Fruit fly (Drosophila melanogaster) whole organism, adult: ENCODE data around the gene vnd.

ENCODE experiments used
- CG11617 ChIP-seq: fragments of 200-800 bp; sonication (Bioruptor generic); optimal IDR thresholded peaks from 2 replicates; lab custom pipeline; 2017; ENCODE audit warnings: mild to moderate bottlenecking, missing biosample characterization, missing genetic modification reagents, missing genetic modification characterization
- CG12768 ChIP-seq: fragments of 200-800 bp; sonication (Bioruptor generic); optimal IDR thresholded peaks from 2 replicates; lab custom pipeline; 2017; ENCODE audit warnings: missing biosample characterization, missing genetic modification characterization, mild to moderate bottlenecking, moderate library complexity, missing genetic modification reagents
- CG14711 ChIP-seq: fragments of 200-800 bp; sonication (Bioruptor generic); optimal IDR thresholded peaks from 2 replicates; lab custom pipeline; 2018; ENCODE audit warnings: missing biosample characterization, mild to moderate bottlenecking, missing genetic modification characterization, moderate library complexity
- CG1620 ChIP-seq: fragments of 200-800 bp; sonication (Bioruptor generic); optimal IDR thresholded peaks from 2 replicates; lab custom pipeline; 2016; ENCODE audit warnings: missing biosample characterization, missing genetic modification characterization
- CG33017 ChIP-seq: fragments of 200-800 bp; sonication (Bioruptor generic); optimal IDR thresholded peaks from 2 replicates; lab custom pipeline; 2018; ENCODE audit warnings: missing biosample characterization, mild to moderate bottlenecking, missing genetic modification characterization, moderate library complexity
- CG5204 ChIP-seq: fragments of 200-800 bp; sonication (Bioruptor generic); optimal IDR thresholded peaks from 2 replicates; lab custom pipeline; 2016; ENCODE audit warnings: missing biosample characterization, missing genetic modification characterization
- CG7045 ChIP-seq: fragments of 200-800 bp; sonication (Bioruptor generic); optimal IDR thresholded peaks from 2 replicates; lab custom pipeline; 2017; ENCODE audit warnings: missing biosample characterization, mild to moderate bottlenecking, missing genetic modification characterization
- CG7101 ChIP-seq: fragments of 200-800 bp; sonication (Bioruptor generic); optimal IDR thresholded peaks from 2 replicates; lab custom pipeline; 2018; ENCODE audit warnings: missing biosample characterization, mild to moderate bottlenecking, missing genetic modification characterization, moderate library complexity
- Clk ChIP-seq: fragments of 200-800 bp; sonication (Bioruptor generic); optimal IDR thresholded peaks from 2 replicates; lab custom pipeline; 2017; ENCODE audit warnings: missing biosample characterization, missing genetic modification characterization
- Crg-1 ChIP-seq: fragments of 200-800 bp; sonication (Bioruptor generic); optimal IDR thresholded peaks from 2 replicates; lab custom pipeline; 2016; ENCODE audit warnings: missing biosample characterization, missing genetic modification characterization
- Hr96 ChIP-seq: fragments of 200-800 bp; sonication (Bioruptor generic); optimal IDR thresholded peaks from 2 replicates; lab custom pipeline; 2016; ENCODE audit warnings: missing biosample characterization, missing genetic modification characterization
- Mnt ChIP-seq: fragments of 200-800 bp; sonication (Bioruptor generic); optimal IDR thresholded peaks from 2 replicates; lab custom pipeline; 2016; ENCODE audit warnings: missing biosample characterization, mild to moderate bottlenecking, missing genetic modification characterization
- bab1 ChIP-seq: fragments of 200-800 bp; sonication (Bioruptor generic); optimal IDR thresholded peaks from 3 replicates; lab custom pipeline; 2019; ENCODE audit warnings: missing biosample characterization, mild to moderate bottlenecking, missing genetic modification characterization, moderate library complexity
- cic ChIP-seq: fragments of 200-800 bp; sonication (Bioruptor generic); optimal IDR thresholded peaks from 2 replicates; lab custom pipeline; 2017; ENCODE audit warnings: missing biosample characterization, mild to moderate bottlenecking, missing genetic modification characterization, moderate library complexity
- cnc ChIP-seq, 2 experiments: fragments of >200 bp; optimal IDR thresholded peaks; 2 replicates each; lab custom pipeline; 2017
- kay ChIP-seq: fragments of 200-800 bp; sonication (Bioruptor generic); peaks from one replicate; lab custom pipeline; 2016; ENCODE audit warnings: missing biosample characterization, missing genetic modification characterization, borderline replicate concordance
- ovo ChIP-seq: fragments of 200-800 bp; sonication (Bioruptor generic); optimal IDR thresholded peaks from 2 replicates; lab custom pipeline; 2016; ENCODE audit warnings: missing biosample characterization, missing genetic modification characterization
- pad ChIP-seq: fragments of 200-800 bp; sonication (Bioruptor generic); optimal IDR thresholded peaks from 3 replicates; lab custom pipeline; 2017; ENCODE audit warnings: missing biosample characterization, missing genetic modification characterization, mild to moderate bottlenecking, moderate library complexity, missing genetic modification reagents
- tj ChIP-seq: fragments of 200-800 bp; sonication (Bioruptor generic); optimal IDR thresholded peaks from 3 replicates; lab custom pipeline; 2017; ENCODE audit warnings: missing biosample characterization, mild to moderate bottlenecking, missing genetic modification characterization, moderate library complexity
- toe ChIP-seq: fragments of 200-800 bp; sonication (Bioruptor generic); optimal IDR thresholded peaks from 2 replicates; lab custom pipeline; 2016; ENCODE audit warnings: missing biosample characterization, missing genetic modification characterization

Gene vnd

DNA sequence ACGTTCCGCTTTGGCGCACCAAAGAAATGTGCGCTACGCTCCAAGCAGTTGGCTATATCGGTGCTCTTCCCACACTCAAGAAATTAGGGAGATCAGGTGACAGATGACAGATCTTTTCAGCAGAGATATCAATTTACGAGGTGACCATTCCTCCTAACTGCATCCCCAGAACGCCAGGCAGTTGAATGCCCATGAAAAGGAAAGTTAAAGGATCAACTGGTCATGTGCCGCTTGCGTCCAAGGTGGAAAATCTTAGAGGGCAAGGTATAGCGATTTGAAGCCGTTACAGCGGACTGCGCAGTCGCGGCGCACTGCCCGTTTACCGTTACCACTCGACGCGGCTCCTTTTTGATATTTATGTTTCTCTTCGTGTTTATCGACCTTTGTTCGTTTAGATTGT lies 36.7 kb downstream of the vnd start:
- TF ChIP-seq bab1 (GFP tag; lab: Kevin White, UChicago) (peak; percentile 27), CG14711 (no peak), ovo (GFP tag; lab: Kevin White, UChicago) (peak; percentile 66)

DNA sequence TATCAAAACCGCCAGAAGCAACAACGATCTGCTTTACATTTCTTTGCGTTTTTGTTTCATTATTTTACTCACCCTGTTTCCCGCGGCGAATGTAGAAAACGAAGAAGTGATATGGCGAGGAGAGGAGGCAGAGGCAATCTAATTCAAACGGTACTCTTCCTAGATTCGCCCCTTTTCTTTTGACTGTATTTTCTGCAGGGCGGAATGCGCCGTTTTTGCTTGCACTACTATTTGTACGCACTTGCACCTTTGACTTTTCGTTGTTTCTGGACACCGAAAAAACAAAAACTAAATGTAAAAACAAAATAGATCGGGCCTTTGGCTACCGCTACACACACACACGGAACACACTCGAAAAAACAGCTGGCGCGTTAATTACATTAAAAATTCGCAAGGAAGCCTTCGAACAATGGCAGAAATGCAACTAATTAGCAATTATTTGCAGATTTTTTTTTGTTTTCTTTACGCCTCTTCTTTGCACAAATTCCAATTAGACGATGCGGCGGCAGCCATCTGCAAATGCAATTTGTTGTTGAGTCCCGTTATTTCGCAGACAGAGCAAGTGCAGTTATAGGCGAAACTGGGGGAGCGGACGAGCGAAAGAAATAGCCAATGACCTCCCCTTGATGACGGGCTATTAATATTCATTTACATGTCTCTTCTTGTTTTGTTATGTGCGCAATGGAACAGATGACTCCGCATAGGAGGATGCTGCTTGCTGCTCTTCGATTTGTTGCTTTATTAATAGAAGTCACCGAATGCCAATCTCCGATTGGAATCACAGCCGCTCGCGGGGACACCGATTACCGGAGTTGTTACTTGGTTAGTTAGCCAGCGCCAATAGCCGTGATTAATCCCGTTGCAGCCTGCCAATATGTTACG lies 37.5 kb downstream of the vnd start:
- TF ChIP-seq CG12768: no peak
- TF ChIP-seq ovo (GFP tag; lab: Kevin White, UChicago): peak; percentile 82
- no peak for TF ChIP-seq CG5204 (GFP tag; lab: Kevin White, UChicago)
- TF ChIP-seq Clk (GFP tag; lab: Kevin White, UChicago): no peak
- TF ChIP-seq cic (GFP tag; lab: Kevin White, UChicago): no peak
- peak; percentile 94 for TF ChIP-seq pad (GFP tag; lab: Kevin White, UChicago)
- no peak for TF ChIP-seq Hr96 (GFP tag; lab: Kevin White, UChicago)
- no peak for TF ChIP-seq CG7045
- no peak for TF ChIP-seq CG11617 (GFP tag; lab: Kevin White, UChicago)
- TF ChIP-seq CG14711: no peak

DNA sequence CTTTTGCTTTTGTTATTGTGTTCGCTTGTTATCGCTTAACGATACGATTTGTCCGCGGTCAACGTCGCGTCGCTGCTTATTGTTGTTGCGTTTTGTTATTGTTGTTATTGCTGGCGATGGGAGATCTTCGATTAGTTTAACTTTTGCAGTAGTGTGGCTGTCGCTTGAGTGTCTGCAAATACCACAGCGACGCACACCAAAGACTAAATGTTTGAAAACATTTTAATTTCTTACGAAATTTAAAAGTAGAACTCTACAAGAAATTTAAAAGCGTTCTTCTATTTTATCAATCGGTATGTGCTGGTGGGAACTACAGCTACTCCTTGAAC lies 38.1 kb downstream of the vnd start, which contains the start of gene spdi:
Gene spdi (minus strand): TSS at position 94 of the 329 bp plus-strand sequence.
- TF ChIP-seq CG11617 (GFP tag; lab: Kevin White, UChicago): no peak
- peak; percentile 50 for TF ChIP-seq bab1 (GFP tag; lab: Kevin White, UChicago)
- TF ChIP-seq tj: peak; percentile 6

DNA sequence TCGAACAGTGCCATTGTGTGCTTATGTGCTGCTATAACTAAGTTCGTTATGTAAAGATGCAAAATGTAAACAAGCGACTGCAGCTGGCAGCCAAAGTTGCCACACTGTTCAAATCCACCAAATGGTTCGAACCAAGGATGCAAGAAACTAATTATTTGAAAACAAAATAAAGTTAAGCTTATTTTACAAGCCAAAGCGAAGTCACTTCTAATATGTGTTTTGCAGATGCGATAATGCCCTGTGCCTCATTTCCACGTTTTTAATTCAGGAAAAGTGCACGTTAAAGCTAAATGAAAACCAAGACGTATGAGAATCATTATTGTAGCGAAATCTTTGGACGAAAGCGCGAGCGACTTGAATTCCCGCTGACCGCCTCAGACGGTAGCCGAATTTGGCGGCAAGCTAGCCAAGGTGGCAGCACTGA lies 39.2 kb downstream of the vnd start, which contains the start of the genes CG13365 and Vsp37A:
Gene CG13365 (minus strand): TSS at position 84 of the 424 bp plus-strand sequence.
Gene Vsp37A (plus strand): TSS at position 399 of the 424 bp plus-strand sequence.
- peak; percentile 83 for TF ChIP-seq CG1620 (GFP tag; lab: Kevin White, UChicago)
- TF ChIP-seq cic (GFP tag; lab: Kevin White, UChicago): no peak
- TF ChIP-seq Crg-1 (GFP tag; lab: Kevin White, UChicago): peak; percentile 69
- peak; percentile 47 for TF ChIP-seq bab1 (GFP tag; lab: Kevin White, UChicago)
- peak; percentile 71 for TF ChIP-seq Mnt
- TF ChIP-seq CG5204 (GFP tag; lab: Kevin White, UChicago): no peak
- TF ChIP-seq Hr96 (GFP tag; lab: Kevin White, UChicago): no peak
- TF ChIP-seq ovo (GFP tag; lab: Kevin White, UChicago): peak; percentile 60
- TF ChIP-seq kay (GFP tag; lab: Kevin White, UChicago): no peak
- peak; percentile 15 for TF ChIP-seq CG14711
- TF ChIP-seq pad (GFP tag; lab: Kevin White, UChicago): peak; percentile 38
- no peak for TF ChIP-seq CG33017
- TF ChIP-seq CG12768: peak; percentile 1
- TF ChIP-seq tj: peak; percentile 41
- no peak for TF ChIP-seq Clk (GFP tag; lab: Kevin White, UChicago)
- TF ChIP-seq cnc (optimal IDR thresholded peaks at IDR 0.05; lab: Kevin White, UChicago): no peak
- TF ChIP-seq CG11617 (GFP tag; lab: Kevin White, UChicago): peak; percentile 78
- TF ChIP-seq toe (GFP tag; lab: Kevin White, UChicago): peak; percentile 69
- TF ChIP-seq CG7045: peak; percentile 48
- peak; percentile 49 for TF ChIP-seq CG7101 (tag; lab: Kevin White, UChicago)

DNA sequence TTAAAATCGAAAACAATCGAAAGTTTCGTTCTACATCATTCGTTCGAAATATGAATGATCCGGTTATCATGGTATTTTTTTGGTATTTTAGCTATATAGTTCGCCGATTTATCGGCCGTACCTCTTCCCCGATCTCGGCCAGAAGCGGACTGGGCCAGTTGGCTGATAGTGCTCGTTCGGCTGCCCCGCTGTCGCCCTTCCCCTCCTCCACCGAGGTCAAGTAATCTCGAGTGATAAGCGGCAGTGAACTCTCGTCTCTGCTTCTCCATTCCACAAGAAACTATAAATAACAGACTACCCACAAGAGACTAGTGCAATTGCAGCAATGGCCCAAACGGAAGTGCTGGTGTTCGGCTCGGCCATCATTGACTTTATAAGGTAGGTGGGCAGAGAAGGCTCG lies 41.4 kb downstream of the vnd start, which contains the start of gene CG13369:
Gene CG13369 (plus strand): TSS at position 112 of the 400 bp plus-strand sequence.
- TF ChIP-seq ovo (GFP tag; lab: Kevin White, UChicago): no peak
- no peak for TF ChIP-seq Clk (GFP tag; lab: Kevin White, UChicago)
- no peak for TF ChIP-seq CG33017
- TF ChIP-seq Crg-1 (GFP tag; lab: Kevin White, UChicago): no peak
- no peak for TF ChIP-seq Mnt

DNA sequence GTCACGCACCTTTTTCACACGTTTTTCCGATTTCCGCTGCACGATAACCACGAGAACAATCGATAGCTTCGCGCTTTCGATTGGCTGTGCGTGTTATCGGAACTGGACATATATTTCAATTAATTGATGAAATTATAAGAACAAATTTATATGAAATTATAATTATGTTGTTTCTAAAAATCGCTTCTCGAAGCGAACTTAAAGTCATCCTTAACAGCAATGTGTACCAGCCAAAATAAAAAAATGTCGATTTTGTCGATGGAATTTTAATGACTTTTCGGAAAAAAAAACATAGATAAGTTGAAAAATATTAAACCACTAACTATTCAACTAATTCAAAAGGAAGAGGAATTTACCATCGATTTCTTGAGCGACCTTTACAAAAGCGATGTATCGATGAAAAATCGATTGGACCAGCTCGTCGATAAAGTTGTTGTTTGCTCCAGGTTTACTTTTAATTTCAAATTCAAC lies 43.3 kb downstream of the vnd start, which contains the start of the genes CG13364 and Hinfp:
Gene CG13364 (minus strand): TSS at position 47 of the 471 bp plus-strand sequence.
Gene Hinfp (plus strand): TSS at position 386 of the 471 bp plus-strand sequence.
- TF ChIP-seq bab1 (GFP tag; lab: Kevin White, UChicago): peak; percentile 12
- no peak for TF ChIP-seq Clk (GFP tag; lab: Kevin White, UChicago)
- TF ChIP-seq ovo (GFP tag; lab: Kevin White, UChicago): no peak
- TF ChIP-seq CG14711: no peak
- no peak for TF ChIP-seq CG7101 (tag; lab: Kevin White, UChicago)
- TF ChIP-seq toe (GFP tag; lab: Kevin White, UChicago): no peak
- TF ChIP-seq CG5204 (GFP tag; lab: Kevin White, UChicago): no peak
- no peak for TF ChIP-seq CG7045
- TF ChIP-seq kay (GFP tag; lab: Kevin White, UChicago): no peak
- peak; percentile 77 for TF ChIP-seq Mnt
- TF ChIP-seq CG11617 (GFP tag; lab: Kevin White, UChicago): no peak
- no peak for TF ChIP-seq CG33017
- no peak for TF ChIP-seq tj
- no peak for TF ChIP-seq Hr96 (GFP tag; lab: Kevin White, UChicago)
- no peak for TF ChIP-seq pad (GFP tag; lab: Kevin White, UChicago)
